Worm (Caenorhabditis elegans): ENCODE data around the gene snai-1.

The snai-1 gene

ce11 chrIV:320380-320779, 6.9 kb upstream of the snai-1 start, which contains the start of gene dsc-4:
dsc-4 (minus strand) TSS chrIV:320544.
- no peak for TF ChIP-seq mbf-1 (tag; optimal IDR thresholded peaks at IDR 0.05)
- TF ChIP-seq fos-1 (tag; optimal IDR thresholded peaks at IDR 0.05), result peak; percentile 58

DNA sequence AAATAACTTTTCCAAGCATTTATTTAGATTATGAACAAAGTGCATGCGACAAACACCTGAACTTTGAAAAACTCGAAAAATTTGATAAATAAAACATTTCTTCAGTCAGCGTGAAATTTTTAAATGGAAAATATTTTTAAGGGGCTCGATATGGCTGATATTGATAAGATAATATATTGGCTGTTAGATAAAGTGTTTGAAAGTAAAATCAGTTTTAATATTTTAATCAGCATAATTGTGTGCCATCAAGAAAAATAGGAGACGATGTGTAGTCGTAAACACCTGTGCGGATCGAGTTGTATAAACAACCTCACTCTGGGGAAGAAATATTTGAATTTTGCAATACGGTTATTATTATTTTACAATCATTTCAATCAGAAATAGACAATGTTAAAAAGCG, 6.1 kb upstream of the snai-1 start:
- TF ChIP-seq ztf-1 (GFP tag; conservative IDR thresholded peaks at IDR 0.05) (no peak), elt-1 (tag; optimal IDR thresholded peaks at IDR 0.05) (no peak), R02D3.7 (tag; optimal IDR thresholded peaks at IDR 0.05) (no peak), nhr-129 (tag; optimal IDR thresholded peaks at IDR 0.05) (no peak)

DNA sequence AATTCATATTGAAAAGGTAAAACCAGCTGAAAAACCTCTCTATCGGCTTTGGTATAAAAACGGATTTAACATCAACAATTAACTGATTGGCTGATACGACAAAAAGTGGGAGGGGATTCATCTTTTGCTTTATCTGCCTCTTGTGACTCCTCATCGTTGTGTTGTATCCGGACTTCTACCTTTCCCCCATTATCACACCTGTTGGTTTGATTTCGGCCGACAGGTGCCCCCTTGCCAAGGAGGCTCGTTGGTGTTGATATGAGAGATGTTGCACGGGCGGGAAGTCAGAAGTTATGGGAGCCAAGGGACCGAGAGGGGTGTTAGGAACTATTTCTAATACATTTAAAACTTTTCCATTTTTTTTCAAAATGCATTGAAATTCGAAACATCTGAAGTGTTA, 960 bp upstream of the snai-1 start:
- TF ChIP-seq lsy-2 (tag; optimal IDR thresholded peaks at IDR 0.05) (no peak), blmp-1 (tag; optimal IDR thresholded peaks at IDR 0.05; ENCODE audit: insufficient read depth) (no peak), mdl-1 (tag; optimal IDR thresholded peaks at IDR 0.05) (no peak), nhr-23 (tag; optimal IDR thresholded peaks at IDR 0.05) (no peak), R02D3.7 (tag; optimal IDR thresholded peaks at IDR 0.05) (no peak), nhr-129 (tag; optimal IDR thresholded peaks at IDR 0.05) (no peak), mbf-1 (tag; optimal IDR thresholded peaks at IDR 0.05) (no peak), mab-5 (tag; optimal IDR thresholded peaks at IDR 0.05) (no peak), lin-39 (tag; optimal IDR thresholded peaks at IDR 0.05) (no peak), alr-1 (tag; optimal IDR thresholded peaks at IDR 0.05) (no peak), ceh-82 (tag; optimal IDR thresholded peaks at IDR 0.05) (no peak), nhr-10 (tag; optimal IDR thresholded peaks at IDR 0.05) (no peak), ceh-16 (tag; optimal IDR thresholded peaks at IDR 0.05) (no peak), gmeb-1 (tag; optimal IDR thresholded peaks at IDR 0.05) (no peak), nhr-237 (tag; optimal IDR thresholded peaks at IDR 0.05) (no peak), dmd-4 (tag; optimal IDR thresholded peaks at IDR 0.05) (no peak)

DNA sequence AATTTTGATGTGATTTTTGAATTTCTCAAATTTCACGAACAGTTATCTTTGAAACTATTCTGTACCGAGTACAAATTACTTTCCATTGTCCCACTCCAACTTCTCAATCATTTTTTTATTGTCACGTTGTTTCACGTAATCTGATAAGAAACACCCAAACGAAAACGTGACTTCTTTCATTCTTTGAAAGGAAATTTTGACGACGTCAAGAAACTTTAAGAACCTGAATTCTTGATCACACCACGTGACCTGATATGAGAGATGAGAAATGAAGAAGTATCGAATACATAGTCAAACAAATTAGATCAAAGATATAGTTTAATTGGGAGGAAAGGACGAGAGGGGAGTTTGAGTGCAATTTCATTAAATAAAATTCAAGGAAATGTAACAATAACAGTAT, 4.0 kb downstream of the snai-1 start:
- TF ChIP-seq ceh-16 (tag; optimal IDR thresholded peaks at IDR 0.05) (no peak), crh-2 (tag; optimal IDR thresholded peaks at IDR 0.05) (peak; percentile 64), nhr-25 (tag; optimal IDR thresholded peaks at IDR 0.05) (peak; percentile 81), nhr-6 (tag; optimal IDR thresholded peaks at IDR 0.05) (peak; percentile 30), ztf-1 (GFP tag; conservative IDR thresholded peaks at IDR 0.05) (no peak), lsy-2 (tag; optimal IDR thresholded peaks at IDR 0.05) (peak in 1 of 2 experiments; percentile 5), sma-9 (GFP tag; optimal IDR thresholded peaks at IDR 0.05) (peak; percentile 85), sma-9 (tag; optimal IDR thresholded peaks at IDR 0.05) (no peak), ztf-4 (tag; optimal IDR thresholded peaks at IDR 0.05) (peak; percentile 10), blmp-1 (tag; optimal IDR thresholded peaks at IDR 0.05; ENCODE audit: insufficient read depth) (peak; percentile 47), unc-62 (GFP tag; optimal IDR thresholded peaks at IDR 0.05) (no peak)

- no peak for TF ChIP-seq sma-3 (GFP tag; optimal IDR thresholded peaks at IDR 0.05)
- TF ChIP-seq zag-1 (tag; optimal IDR thresholded peaks at IDR 0.05), result no peak
- no peak for TF ChIP-seq sem-4 (tag; optimal IDR thresholded peaks at IDR 0.05)
- no peak for TF ChIP-seq nhr-12 (tag; optimal IDR thresholded peaks at IDR 0.05)
- no peak for TF ChIP-seq ama-1 (optimal IDR thresholded peaks at IDR 0.05)
- TF ChIP-seq nhr-77 (tag; optimal IDR thresholded peaks at IDR 0.05), result no peak
- TF ChIP-seq ceh-82 (tag; optimal IDR thresholded peaks at IDR 0.05), result no peak
- no peak for TF ChIP-seq gmeb-1 (tag; optimal IDR thresholded peaks at IDR 0.05)
- no peak for TF ChIP-seq unc-55 (GFP tag; optimal IDR thresholded peaks at IDR 0.05)
- TF ChIP-seq nhr-25 (tag; optimal IDR thresholded peaks at IDR 0.05), result no peak
- TF ChIP-seq nhr-23 (tag; optimal IDR thresholded peaks at IDR 0.05), result no peak
- TF ChIP-seq nhr-11 (tag; optimal IDR thresholded peaks at IDR 0.05), result no peak
- no peak for TF ChIP-seq unc-39 (tag; optimal IDR thresholded peaks at IDR 0.05)
- no peak for TF ChIP-seq dmd-4 (tag; optimal IDR thresholded peaks at IDR 0.05)
- no peak for TF ChIP-seq lin-39 (tag; optimal IDR thresholded peaks at IDR 0.05)
- no peak for TF ChIP-seq ztf-11 (tag; optimal IDR thresholded peaks at IDR 0.05)
- no peak for TF ChIP-seq skn-1 (tag; optimal IDR thresholded peaks at IDR 0.05)
- no peak for TF ChIP-seq elt-1 (tag; optimal IDR thresholded peaks at IDR 0.05)
- TF ChIP-seq nhr-237 (tag; optimal IDR thresholded peaks at IDR 0.05), result no peak
These were observed 6.3 kb downstream of the snai-1 start, which contains the start of gene swt-1 for ce11 chrIV:307205-307604. swt-1 (plus strand) TSS chrIV:307505.

Data from whole organism, L2 larva.